Worm (Caenorhabditis elegans) whole organism, L4 larva: ENCODE results near the gene fbxa-55.

Source experiments
- F49E8.2 ChIP-seq: sonication (generic microtip); optimal IDR thresholded peaks from 2 replicates; lab custom pipeline; 2016; ENCODE audit warnings: missing compliant biosample characterization, mild to moderate bottlenecking, missing genetic modification characterization, borderline replicate concordance
- T20F7.1 ChIP-seq: fragments of 200-800 bp; sonication (Bioruptor generic); optimal IDR thresholded peaks from 2 replicates; lab custom pipeline; 2018; ENCODE audit warnings: mild to moderate bottlenecking, missing genetic modification characterization, missing compliant biosample characterization
- Y48G9A.11 ChIP-seq: fragments of 200-800 bp; sonication (Bioruptor generic); IDR thresholded peaks from 2 replicates; pipeline ENCODE4 v1.3.6; 2022; ENCODE audit warnings: missing genetic modification reagents, missing genetic modification characterization, missing compliant biosample characterization
- fkh-10 ChIP-seq: fragments of 150-350 bp; optimal IDR thresholded peaks from 2 replicates; lab custom pipeline; 2014; ENCODE audit warnings: missing biosample characterization, missing genetic modification reagents, missing genetic modification characterization
- fos-1 ChIP-seq: fragments of 150-350 bp; optimal IDR thresholded peaks from 2 replicates; lab custom pipeline; 2014; ENCODE audit warnings: missing biosample characterization, missing genetic modification characterization
- gei-8 ChIP-seq: fragments of 200-800 bp; sonication (Bioruptor generic); optimal IDR thresholded peaks from 2 replicates; lab custom pipeline; 2018; ENCODE audit warnings: mild to moderate bottlenecking, missing genetic modification characterization, missing compliant biosample characterization
- nhr-25 ChIP-seq: sonication (generic microtip); optimal IDR thresholded peaks from 2 replicates; lab custom pipeline; 2017; ENCODE audit warnings: missing genetic modification characterization, mild to moderate bottlenecking, missing compliant biosample characterization, antibody characterized with exemption, moderate library complexity, borderline replicate concordance; ENCODE audit not compliant: insufficient read depth
- nhr-28 ChIP-seq: fragments of 150-350 bp; optimal IDR thresholded peaks from 2 replicates; lab custom pipeline; 2014; ENCODE audit warnings: missing biosample characterization, missing genetic modification characterization
- unc-130 ChIP-seq: sonication (generic microtip); optimal IDR thresholded peaks from 2 replicates; lab custom pipeline; 2016; ENCODE audit warnings: missing genetic modification reagents, missing genetic modification characterization, missing compliant biosample characterization

ce11 chrIII:941958-942357 lies 6.1 kb upstream of the fbxa-55 start:
- no peak for TF ChIP-seq gei-8
- TF ChIP-seq F49E8.2 (tag; lab: Kevin White, UChicago), result no peak
- no peak for TF ChIP-seq nhr-28 (tag; lab: Kevin White, UChicago)
- TF ChIP-seq fkh-10, result no peak
- no peak for TF ChIP-seq Y48G9A.11 (GFP tag; lab: Robert Waterston, UW)
- no peak for TF ChIP-seq fos-1
- no peak for TF ChIP-seq nhr-25 (tag; lab: Kevin White, UChicago)
- no peak for TF ChIP-seq T20F7.1 (GFP tag; lab: Kevin White, UChicago)
- no peak for TF ChIP-seq unc-130 (GFP tag; lab: Kevin White, UChicago)
